Fruit fly (Drosophila melanogaster): ENCODE measurements around the gene t-cup.

DNA sequence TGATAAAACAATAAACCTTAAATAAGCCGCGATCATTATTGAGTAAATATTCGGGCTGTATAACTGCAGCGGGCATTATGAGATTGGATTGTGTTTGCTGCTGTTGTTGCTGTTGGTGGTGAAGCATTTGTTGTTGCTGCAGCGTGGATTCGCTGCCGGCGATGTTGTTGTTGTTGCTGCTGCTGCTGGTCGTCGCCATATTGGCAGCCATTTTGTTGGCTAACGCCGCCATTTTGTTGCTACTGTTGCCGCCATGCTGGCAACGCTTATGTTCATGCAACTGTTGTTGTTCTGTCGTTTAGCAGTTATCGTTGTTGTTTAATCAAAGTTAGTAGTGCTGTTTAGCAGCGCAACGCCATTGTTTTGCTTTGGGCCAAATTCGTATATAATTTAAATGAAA lies 1.4 kb upstream of the t-cup start:
- TF ChIP-seq h (optimal IDR thresholded peaks at IDR 0.05) = no peak
- TF ChIP-seq salm (tag; optimal IDR thresholded peaks at IDR 0.05) = no peak
